Fruit fly (Drosophila melanogaster): ENCODE results near the gene Csl4.
A peak's percentile ranks its signal among the peaks of the same experiment; 100 is the strongest.

Gene Csl4

dm6 chr2L:11113011-11113528 lies 10.3 kb downstream of the Csl4 start, which contains the start of gene Idua (continued):
- TF ChIP-seq jumu (GFP tag; optimal IDR thresholded peaks at IDR 0.05) = no peak
- TF ChIP-seq CG10565 (GFP tag; optimal IDR thresholded peaks at IDR 0.05) = no peak
- TF ChIP-seq CG12391 (tag; optimal IDR thresholded peaks at IDR 0.05) = peak; percentile 69
- no peak for TF ChIP-seq hth (optimal IDR thresholded peaks at IDR 0.05)
- TF ChIP-seq grn (GFP tag; optimal IDR thresholded peaks at IDR 0.05) = peak; percentile 38
- TF ChIP-seq Dref (GFP tag; IDR thresholded peaks at IDR 0.05) = no peak
- TF ChIP-seq tap (tag; optimal IDR thresholded peaks at IDR 0.05) = no peak
- no peak for TF ChIP-seq gem (tag; optimal IDR thresholded peaks at IDR 0.05)
- TF ChIP-seq CG15479 (GFP tag; optimal IDR thresholded peaks at IDR 0.05) = no peak
- TF ChIP-seq CG13296 (GFP tag; optimal IDR thresholded peaks at IDR 0.05) = peak; percentile 85
- no peak for TF ChIP-seq Taf1 (GFP tag; IDR thresholded peaks at IDR 0.05)
- TF ChIP-seq NfI (GFP tag; optimal IDR thresholded peaks at IDR 0.05) = peak; percentile 69
- TF ChIP-seq Blimp-1 (GFP tag; optimal IDR thresholded peaks at IDR 0.05) = no peak
- TF ChIP-seq croc (GFP tag; conservative IDR thresholded peaks at IDR 0.05) = peak; percentile 60; the same call in 2 of the 3 replicates
- TF ChIP-seq Hand (GFP tag; optimal IDR thresholded peaks at IDR 0.05) = peak; percentile 86
- no peak for TF ChIP-seq CG10147 (GFP tag; optimal IDR thresholded peaks at IDR 0.05)
- TF ChIP-seq CG2129 (GFP tag; IDR thresholded peaks at IDR 0.05; ENCODE audit: partially characterized antibody) = no peak
- TF ChIP-seq fd96Cb (tag; optimal IDR thresholded peaks at IDR 0.05) = peak; percentile 71
- no peak for TF ChIP-seq CG6272 (GFP tag; IDR thresholded peaks at IDR 0.05)
- no peak for TF ChIP-seq Bdp1 (GFP tag; optimal IDR thresholded peaks at IDR 0.05)
- TF ChIP-seq CG9437 (GFP tag; optimal IDR thresholded peaks at IDR 0.05) = peak; percentile 57
- TF ChIP-seq psq (GFP tag; optimal IDR thresholded peaks at IDR 0.05) = peak; percentile 37
- no peak for TF ChIP-seq Atf-2 (GFP tag; optimal IDR thresholded peaks at IDR 0.05)
- peak; percentile 37 for TF ChIP-seq CG16815 (GFP tag; optimal IDR thresholded peaks at IDR 0.05)
- TF ChIP-seq ase (GFP tag; IDR thresholded peaks at IDR 0.05) = peak; percentile 67
- TF ChIP-seq Hmx (GFP tag; optimal IDR thresholded peaks at IDR 0.05) = no peak
- TF ChIP-seq ttk (GFP tag; IDR thresholded peaks at IDR 0.05) = peak; percentile 30; the same call in 1 of the 2 replicates
- TF ChIP-seq stc (GFP tag; IDR thresholded peaks at IDR 0.05) = peak; percentile 67
- TF ChIP-seq CG10431 (GFP tag; optimal IDR thresholded peaks at IDR 0.05) = no peak
- TF ChIP-seq schlank (tag; optimal IDR thresholded peaks at IDR 0.05) = peak; percentile 28
- no peak for TF ChIP-seq cato (GFP tag; optimal IDR thresholded peaks at IDR 0.05; ENCODE audit: borderline replicate concordance)
- no peak for TF ChIP-seq crol (GFP tag; IDR thresholded peaks at IDR 0.05)
- 0 out of 2 replicates have a peak, but pooled peaks have one; percentile 7 for TF ChIP-seq Gsc (GFP tag; IDR thresholded peaks at IDR 0.05)
- no peak for TF ChIP-seq lov (optimal IDR thresholded peaks at IDR 0.05)
- no peak for TF ChIP-seq lov (GFP tag; IDR thresholded peaks at IDR 0.05)
- peak; percentile 59 for TF ChIP-seq CG9817 (tag; optimal IDR thresholded peaks at IDR 0.05)
- TF ChIP-seq CG15073 (GFP tag; optimal IDR thresholded peaks at IDR 0.05) = no peak
- no peak for TF ChIP-seq Nf-YC (tag; optimal IDR thresholded peaks at IDR 0.05)
- no peak for TF ChIP-seq en (GFP tag; optimal IDR thresholded peaks at IDR 0.05)
- no peak for TF ChIP-seq fd102C (GFP tag; optimal IDR thresholded peaks at IDR 0.05)
- no peak for TF ChIP-seq Camta (GFP tag; optimal IDR thresholded peaks at IDR 0.05)
- TF ChIP-seq sens-2 (GFP tag; IDR thresholded peaks at IDR 0.05) = no peak
- TF ChIP-seq CG7556 (GFP tag; optimal IDR thresholded peaks at IDR 0.05) = peak; percentile 93
- TF ChIP-seq pzg (GFP tag; optimal IDR thresholded peaks at IDR 0.05) = no peak
- no peak for TF ChIP-seq sim (GFP tag; IDR thresholded peaks at IDR 0.05)
- no peak for TF ChIP-seq Hr39 (optimal IDR thresholded peaks at IDR 0.05)
- TF ChIP-seq NK7.1 (GFP tag; optimal IDR thresholded peaks at IDR 0.05) = no peak
- TF ChIP-seq fd64A (GFP tag; optimal IDR thresholded peaks at IDR 0.05) = peak; percentile 11
- TF ChIP-seq CG3163 (GFP tag; optimal IDR thresholded peaks at IDR 0.05) = no peak
- no peak for TF ChIP-seq CG31365 (tag; optimal IDR thresholded peaks at IDR 0.05)
- TF ChIP-seq jing (GFP tag; optimal IDR thresholded peaks at IDR 0.05) = no peak
- TF ChIP-seq CG1024 (GFP tag; IDR thresholded peaks at IDR 0.05) = no peak

Measured in whole organism, embryonic.